Worm (Caenorhabditis elegans) whole organism, L4/young adult: ENCODE measurements around the gene madf-3.

ENCODE experiments used
- W03F9.2 ChIP-seq: fragments of 150-350 bp; optimal IDR thresholded peaks from 2 replicates; lab custom pipeline; 2014; ENCODE audit warnings: missing biosample characterization, missing genetic modification characterization
- dao-5 ChIP-seq: sonication (generic microtip); optimal IDR thresholded peaks from 2 replicates; lab custom pipeline; 2016; ENCODE audit warnings: missing genotype, missing genetic modification characterization, moderate library complexity, missing compliant biosample characterization
- him-1 ChIP-seq: sonication (generic microtip); optimal IDR thresholded peaks from 2 replicates; lab custom pipeline; 2016; ENCODE audit warnings: missing genotype, missing genetic modification reagents, missing genetic modification characterization, missing compliant biosample characterization

DNA sequence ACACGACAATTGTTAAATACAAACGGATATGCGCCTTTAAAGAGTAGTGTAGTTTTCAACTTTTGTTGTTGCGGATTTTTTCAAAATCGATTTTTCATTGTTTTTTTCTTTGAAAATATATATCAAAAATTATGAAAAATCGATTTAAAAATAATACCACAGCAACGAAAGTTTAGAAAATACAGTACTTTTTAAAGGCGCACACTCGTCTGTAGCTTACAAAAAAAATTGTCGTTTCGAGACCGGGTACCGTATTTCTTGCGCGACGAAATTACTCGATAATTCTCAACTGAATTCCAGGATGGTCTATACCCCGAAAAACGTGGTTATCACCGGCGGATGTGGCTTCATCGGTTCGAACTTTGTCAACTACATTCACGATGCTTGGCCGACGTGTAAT is 39.7 kb upstream of the madf-3 start, which contains the start of gene rml-4:
- TF ChIP-seq him-1 (no peak), W03F9.2 (no peak), dao-5 (tag; lab: Kevin White, UChicago) (no peak)
